Fruit fly (Drosophila melanogaster): ENCODE results near the gene CG14314.

Gene CG14314

dm6 chr3R:18242089-18242955 is 26.4 kb downstream of the CG14314 start, which contains the start of the genes CG7156 and 14-3-3epsilon (continued):
- TF ChIP-seq CG6689 (GFP tag; IDR thresholded peaks at IDR 0.05) (peak; percentile 33; the same call in 1 of the 2 replicates), CG2116 (GFP tag; optimal IDR thresholded peaks at IDR 0.05) (peak; percentile 88), Hmr (GFP tag; optimal IDR thresholded peaks at IDR 0.05) (peak; percentile 46), CG8478 (optimal IDR thresholded peaks at IDR 0.05) (peak; percentile 91), Nf-YC (tag; optimal IDR thresholded peaks at IDR 0.05) (peak; percentile 49), pnt (GFP tag; optimal IDR thresholded peaks at IDR 0.05) (no peak), Ets65A (GFP tag) (peak; percentile 81), wek (GFP tag; optimal IDR thresholded peaks at IDR 0.05) (peak; percentile 38), CG10267 (tag; optimal IDR thresholded peaks at IDR 0.05) (peak; percentile 75), eve (GFP tag; optimal IDR thresholded peaks at IDR 0.05) (no peak), CG1603 (tag; optimal IDR thresholded peaks at IDR 0.05) (peak; percentile 18), amos (GFP tag; IDR thresholded peaks at IDR 0.05; ENCODE audit: partially characterized antibody) (peak; percentile 64), Adf1 (GFP tag; IDR thresholded peaks at IDR 0.05) (peak; percentile 41; the same call in 1 of the 2 replicates), aop (GFP tag; IDR thresholded peaks at IDR 0.05) (0 out of 2 replicates have a peak, but pooled peaks have one; percentile 8), CG6272 (GFP tag; IDR thresholded peaks at IDR 0.05) (no peak), CG15696 (tag; optimal IDR thresholded peaks at IDR 0.05) (peak; percentile 2), NK7.1 (GFP tag; optimal IDR thresholded peaks at IDR 0.05) (no peak), CG12104 (GFP tag; optimal IDR thresholded peaks at IDR 0.05) (peak; percentile 36), Nf-YB (GFP tag; optimal IDR thresholded peaks at IDR 0.05) (peak; percentile 19), Dp (GFP tag; optimal IDR thresholded peaks at IDR 0.05) (peak; percentile 65), CG34224 (GFP tag; IDR thresholded peaks at IDR 0.05; ENCODE audit: partially characterized antibody) (peak; percentile 18; the same call in 1 of the 3 replicates), otp (GFP tag; IDR thresholded peaks at IDR 0.05) (0 out of 3 replicates have a peak, but pooled peaks have one; percentile 19), CG13123 (GFP tag; optimal IDR thresholded peaks at IDR 0.05) (no peak), CG16863 (GFP tag; optimal IDR thresholded peaks at IDR 0.05) (peak; percentile 4), Blimp-1 (GFP tag; optimal IDR thresholded peaks at IDR 0.05) (no peak), lola (GFP tag; optimal IDR thresholded peaks at IDR 0.05) (peak in 1 of 3 experiments; percentile 57), CG16813 (GFP tag; IDR thresholded peaks at IDR 0.05; ENCODE audit: partially characterized antibody) (peak; percentile 70), CG30431 (GFP tag; optimal IDR thresholded peaks at IDR 0.05) (no peak), CG13775 (GFP tag; optimal IDR thresholded peaks at IDR 0.05) (peak; percentile 42), sob (GFP tag; IDR thresholded peaks at IDR 0.05) (peak; percentile 20; the same call in 1 of the 2 replicates), CG3065 (GFP tag; optimal IDR thresholded peaks at IDR 0.05) (no peak), exex (tag; optimal IDR thresholded peaks at IDR 0.05) (no peak), so (GFP tag; IDR thresholded peaks at IDR 0.05) (peak; percentile 55; the same call in 2 of the 3 replicates), CG4707 (GFP tag; optimal IDR thresholded peaks at IDR 0.05) (peak; percentile 22), kay (GFP tag; optimal IDR thresholded peaks at IDR 0.05) (peak; percentile 8), CG4360 (GFP tag; IDR thresholded peaks at IDR 0.05) (0 out of 2 replicates have a peak, but pooled peaks have one; percentile 24), fd64A (GFP tag; optimal IDR thresholded peaks at IDR 0.05) (no peak), crp (GFP tag; optimal IDR thresholded peaks at IDR 0.05) (peak in 1 of 2 experiments; percentile 4), Fer1 (GFP tag; optimal IDR thresholded peaks at IDR 0.05) (peak; percentile 44), gsb (GFP tag; IDR thresholded peaks at IDR 0.05) (no peak), pfk (GFP tag; optimal IDR thresholded peaks at IDR 0.05) (peak; percentile 7), lilli (GFP tag; optimal IDR thresholded peaks at IDR 0.05) (peak; percentile 59), oc (tag; optimal IDR thresholded peaks at IDR 0.05) (peak; percentile 8), unpg (GFP tag; optimal IDR thresholded peaks at IDR 0.05) (peak; percentile 73), CG17186 (GFP tag; optimal IDR thresholded peaks at IDR 0.05) (peak; percentile 94), NC2β (GFP tag; optimal IDR thresholded peaks at IDR 0.05) (no peak), B-H2 (GFP tag; optimal IDR thresholded peaks at IDR 0.05) (no peak), CG1602 (GFP tag; optimal IDR thresholded peaks at IDR 0.05) (peak; percentile 30)

All from whole organism, embryonic.